Fruit fly (Drosophila melanogaster): Measurements from ENCODE around the gene orb.

DNA sequence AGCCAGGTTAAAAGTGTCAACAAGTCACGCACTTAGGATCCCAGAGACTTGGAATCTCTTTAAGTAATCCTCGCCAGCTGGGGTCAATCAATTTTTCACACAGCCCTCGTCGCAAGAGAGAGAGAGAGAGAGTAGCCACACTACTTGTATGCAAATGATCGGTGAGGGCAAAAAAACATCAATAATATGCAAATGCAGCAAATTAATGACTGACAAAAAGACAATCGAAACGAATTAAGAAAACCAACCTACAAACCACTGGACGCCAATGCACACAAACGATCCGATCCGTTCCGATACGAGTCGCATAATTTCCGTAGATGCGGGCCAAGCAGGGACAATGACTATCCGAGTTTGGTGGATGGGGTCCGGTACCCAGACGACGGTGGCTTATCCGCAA lies 29.0 kb upstream of the orb start:
- TF ChIP-seq CG8301 (tag; optimal IDR thresholded peaks at IDR 0.05) = no peak
- TF ChIP-seq CG10348 (GFP tag; IDR thresholded peaks at IDR 0.05) = no peak
- no peak for TF ChIP-seq Snoo (tag; optimal IDR thresholded peaks at IDR 0.05)
